Worm (Caenorhabditis elegans): Measurements from ENCODE around the gene adt-1.

The adt-1 gene

DNA sequence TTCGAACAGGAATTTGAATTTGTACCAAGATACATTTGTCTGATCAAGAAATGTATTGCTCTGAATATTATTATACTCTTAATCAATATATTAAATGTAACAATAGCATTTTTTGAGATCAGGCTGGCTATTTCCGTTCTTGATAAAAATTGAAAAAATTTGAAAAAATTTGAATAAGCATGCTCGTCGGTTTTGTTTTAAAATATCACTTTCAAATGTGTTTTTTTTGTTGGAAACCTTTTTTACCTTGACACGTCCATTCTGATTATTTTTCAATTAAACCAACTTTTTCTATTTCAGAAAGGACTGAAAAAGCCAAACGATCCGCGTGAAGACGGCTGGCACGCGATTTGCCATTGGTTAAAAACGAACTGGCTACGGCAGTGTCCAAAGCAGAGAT, at the start of gene adt-1:
Gene adt-1, plus strand, starts transcription at position 301 of the 400 bp plus-strand sequence.
- TF ChIP-seq W03F9.2 (tag; optimal IDR thresholded peaks at IDR 0.05), result no peak
- TF ChIP-seq him-1 (tag; optimal IDR thresholded peaks at IDR 0.05), result no peak
- no peak for TF ChIP-seq dao-5 (tag; optimal IDR thresholded peaks at IDR 0.05)

DNA sequence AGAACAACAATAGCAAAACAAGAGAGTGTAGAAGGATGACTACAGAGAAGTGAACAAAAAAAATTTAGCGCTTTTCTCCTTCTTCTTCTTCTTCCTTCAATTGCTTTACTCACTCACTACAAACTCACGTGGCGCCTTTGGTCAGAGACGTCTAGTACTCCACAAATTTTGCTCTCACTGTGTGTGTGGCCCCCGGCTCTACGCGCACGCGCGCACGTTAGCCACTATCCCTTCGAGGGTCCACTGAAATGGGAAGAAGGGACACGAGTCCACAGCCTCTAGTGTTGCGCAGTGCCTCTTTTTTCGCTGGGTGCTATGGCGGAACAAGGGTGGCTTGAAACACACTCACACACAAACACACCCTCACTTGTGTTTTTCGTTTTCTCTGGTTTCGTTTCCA, 49.4 kb upstream of the adt-1 start:
- TF ChIP-seq dao-5 (tag; optimal IDR thresholded peaks at IDR 0.05) (no peak), him-1 (tag; optimal IDR thresholded peaks at IDR 0.05) (peak; percentile 71)

DNA sequence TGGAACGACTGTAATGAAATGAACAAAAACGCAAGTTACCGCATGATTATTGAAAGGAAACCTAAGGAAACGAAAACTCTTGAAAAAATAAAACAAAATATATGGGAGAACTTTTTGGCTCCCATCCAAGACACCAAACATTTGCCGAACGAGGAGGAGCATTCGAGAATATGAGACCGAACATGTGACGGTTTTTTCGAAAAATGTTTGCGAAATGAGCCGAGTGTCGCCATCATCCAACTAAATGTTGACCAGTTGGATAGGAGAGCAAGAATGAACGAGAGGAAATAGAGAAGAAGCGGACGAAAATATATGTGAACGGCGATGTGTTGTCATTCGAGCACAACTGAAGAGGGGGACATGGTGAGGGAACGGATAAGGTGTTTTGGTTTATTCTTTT, 48.6 kb upstream of the adt-1 start:
- TF ChIP-seq dao-5 (tag; optimal IDR thresholded peaks at IDR 0.05), result no peak
- no peak for TF ChIP-seq him-1 (tag; optimal IDR thresholded peaks at IDR 0.05)
- no peak for TF ChIP-seq W03F9.2 (tag; optimal IDR thresholded peaks at IDR 0.05)

DNA sequence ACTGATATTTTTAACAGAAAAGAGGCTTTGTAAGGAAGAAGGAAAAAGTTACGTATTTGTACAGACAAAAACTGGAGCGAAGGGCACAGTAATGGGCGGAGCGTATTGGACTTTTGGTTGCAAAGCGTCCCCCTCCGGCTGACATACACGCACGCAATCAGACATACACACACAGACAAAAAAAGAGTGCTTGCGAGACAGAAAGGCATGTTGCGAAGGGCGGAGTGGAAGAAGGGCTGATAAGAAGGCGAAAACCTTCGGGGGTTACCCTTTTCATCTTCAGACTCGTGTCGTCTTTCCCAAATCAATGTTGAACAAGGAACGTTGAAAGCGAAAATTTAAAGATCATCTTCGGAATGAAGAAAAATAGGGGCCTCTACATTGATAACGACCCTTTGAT, 48.1 kb upstream of the adt-1 start:
- TF ChIP-seq W03F9.2 (tag; optimal IDR thresholded peaks at IDR 0.05), result peak; percentile 22
- no peak for TF ChIP-seq dao-5 (tag; optimal IDR thresholded peaks at IDR 0.05)

DNA sequence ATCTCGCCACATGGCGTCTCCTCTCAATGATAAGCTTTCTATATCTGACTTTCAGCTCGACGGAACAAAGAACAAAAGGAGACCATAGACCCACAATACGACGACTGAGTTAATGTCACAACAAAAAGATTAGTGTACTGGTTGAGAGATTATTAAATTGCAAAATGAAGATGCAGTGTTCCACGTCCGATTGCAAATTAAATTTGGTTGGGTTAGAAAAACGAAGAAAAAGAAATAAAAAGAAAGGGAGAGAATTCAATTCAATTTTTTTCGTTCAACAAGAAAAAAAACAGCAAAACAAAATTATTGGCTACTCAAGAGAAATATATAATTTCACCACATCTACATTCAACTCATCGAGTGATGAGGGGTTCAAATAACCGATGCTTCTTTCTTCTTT, 47.2 kb upstream of the adt-1 start:
- TF ChIP-seq dao-5 (tag; optimal IDR thresholded peaks at IDR 0.05) (no peak), W03F9.2 (tag; optimal IDR thresholded peaks at IDR 0.05) (no peak), him-1 (tag; optimal IDR thresholded peaks at IDR 0.05) (no peak)

DNA sequence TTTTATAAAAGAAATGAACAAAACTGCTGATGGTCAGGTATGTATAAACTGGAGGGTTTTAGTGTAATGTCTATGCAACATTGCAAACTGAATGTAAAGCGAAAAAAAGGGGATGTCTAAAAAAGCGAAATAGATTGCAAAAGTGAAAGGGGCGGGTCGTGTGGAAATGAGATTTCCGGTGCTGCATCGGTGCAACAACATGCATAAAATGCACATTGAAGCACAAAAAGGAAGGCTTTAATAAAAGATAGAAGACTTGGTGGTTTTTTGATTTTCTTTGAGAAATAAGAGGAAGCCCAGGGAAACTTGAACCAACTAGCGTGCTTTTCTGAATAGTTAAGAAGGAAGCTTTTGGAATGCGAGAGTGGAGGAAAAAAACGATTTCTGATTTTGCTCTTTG, 46.0 kb upstream of the adt-1 start:
- TF ChIP-seq him-1 (tag; optimal IDR thresholded peaks at IDR 0.05), result no peak
- TF ChIP-seq dao-5 (tag; optimal IDR thresholded peaks at IDR 0.05), result no peak
- TF ChIP-seq W03F9.2 (tag; optimal IDR thresholded peaks at IDR 0.05), result no peak

DNA sequence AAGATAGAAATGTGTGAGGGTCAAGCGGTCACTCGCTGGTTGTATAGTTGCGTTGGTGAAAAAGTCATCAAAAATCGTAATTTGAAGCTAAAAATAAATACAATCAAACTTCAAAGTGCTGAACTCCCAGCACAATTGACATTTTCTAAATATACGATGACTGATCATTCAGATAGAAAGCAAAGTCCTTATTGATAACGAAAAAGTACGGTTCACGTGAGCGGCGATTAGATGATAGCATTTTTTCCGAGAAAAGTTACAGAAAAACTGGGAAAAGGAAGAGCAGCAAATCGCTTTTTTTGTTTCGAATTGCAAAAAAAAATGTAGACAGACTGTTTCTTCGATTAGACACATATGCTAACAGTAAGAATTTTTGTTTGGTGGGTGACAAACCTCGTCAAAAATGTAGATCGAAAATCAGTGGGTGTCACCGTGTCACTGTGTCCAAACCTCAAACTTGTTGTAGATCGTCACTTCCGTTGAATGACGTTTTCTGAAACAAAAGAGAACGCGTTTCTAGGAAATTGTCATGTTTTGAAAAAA, 44.7 kb upstream of the adt-1 start, which contains the start of gene ivns-1:
Gene ivns-1, minus strand, starts transcription at position 493 of the 543 bp plus-strand sequence.
- no peak for TF ChIP-seq him-1 (tag; optimal IDR thresholded peaks at IDR 0.05)
- TF ChIP-seq W03F9.2 (tag; optimal IDR thresholded peaks at IDR 0.05), result no peak
- no peak for TF ChIP-seq dao-5 (tag; optimal IDR thresholded peaks at IDR 0.05)

DNA sequence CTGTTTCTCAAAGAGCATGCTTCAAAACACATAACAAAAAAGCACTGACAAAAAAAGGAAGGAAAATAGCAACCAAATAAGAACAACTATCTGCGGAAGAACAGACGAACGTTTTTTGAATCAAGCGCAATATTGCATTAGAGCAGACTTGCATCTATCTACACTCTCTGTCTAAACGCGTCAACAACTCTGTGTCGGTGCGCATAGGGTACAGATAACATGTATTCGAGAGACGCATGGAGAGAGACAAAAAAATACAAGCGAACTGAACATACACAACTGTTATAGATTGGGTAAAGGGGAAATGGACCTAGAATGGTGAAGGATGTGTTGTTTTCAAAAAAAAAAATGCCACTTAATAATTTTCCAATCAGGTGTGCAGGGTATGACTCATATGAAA, 43.6 kb upstream of the adt-1 start:
- TF ChIP-seq dao-5 (tag; optimal IDR thresholded peaks at IDR 0.05) (no peak), W03F9.2 (tag; optimal IDR thresholded peaks at IDR 0.05) (peak; percentile 50), him-1 (tag; optimal IDR thresholded peaks at IDR 0.05) (no peak)

DNA sequence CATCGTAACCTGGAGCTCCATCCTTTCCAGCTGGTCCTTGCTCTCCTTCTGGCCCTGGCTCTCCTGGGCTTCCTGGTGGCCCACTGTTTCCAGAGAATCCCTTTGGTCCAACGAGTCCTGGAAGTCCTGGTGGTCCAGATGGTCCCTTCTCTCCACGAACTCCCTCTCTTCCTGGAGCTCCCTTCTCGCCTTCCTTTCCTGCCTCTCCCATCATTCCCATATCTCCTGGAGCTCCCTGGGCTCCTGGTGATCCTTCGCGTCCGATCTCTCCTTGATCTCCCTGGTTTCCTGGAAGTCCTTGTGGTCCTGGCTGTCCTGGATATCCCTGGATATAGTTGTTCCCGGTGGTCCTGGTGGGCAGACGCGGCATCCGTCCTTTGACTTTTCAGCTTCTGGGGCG, 42.4 kb upstream of the adt-1 start:
- TF ChIP-seq dao-5 (tag; optimal IDR thresholded peaks at IDR 0.05), result no peak
- TF ChIP-seq him-1 (tag; optimal IDR thresholded peaks at IDR 0.05), result no peak
- TF ChIP-seq W03F9.2 (tag; optimal IDR thresholded peaks at IDR 0.05), result no peak

DNA sequence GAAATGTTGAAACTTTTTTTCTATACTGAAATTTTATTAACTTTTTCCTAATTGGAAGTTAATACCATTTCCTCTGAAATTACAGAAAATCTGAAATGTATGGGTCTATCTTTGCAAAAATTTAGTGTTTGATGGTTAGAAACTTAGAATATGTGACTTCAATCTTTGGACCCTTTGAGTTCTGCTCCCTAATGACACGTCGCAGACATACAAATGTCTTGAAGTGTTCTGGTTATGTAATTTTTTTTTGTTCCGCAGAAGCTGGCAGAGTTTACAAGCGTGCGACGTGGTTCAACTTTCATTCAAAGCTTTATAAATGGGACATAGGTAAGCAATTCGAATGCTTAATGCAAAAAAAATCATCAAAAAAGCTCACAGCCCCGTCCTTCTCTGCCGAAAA, 40.7 kb upstream of the adt-1 start:
- TF ChIP-seq dao-5 (tag; optimal IDR thresholded peaks at IDR 0.05) (no peak), him-1 (tag; optimal IDR thresholded peaks at IDR 0.05) (no peak), W03F9.2 (tag; optimal IDR thresholded peaks at IDR 0.05) (no peak)

DNA sequence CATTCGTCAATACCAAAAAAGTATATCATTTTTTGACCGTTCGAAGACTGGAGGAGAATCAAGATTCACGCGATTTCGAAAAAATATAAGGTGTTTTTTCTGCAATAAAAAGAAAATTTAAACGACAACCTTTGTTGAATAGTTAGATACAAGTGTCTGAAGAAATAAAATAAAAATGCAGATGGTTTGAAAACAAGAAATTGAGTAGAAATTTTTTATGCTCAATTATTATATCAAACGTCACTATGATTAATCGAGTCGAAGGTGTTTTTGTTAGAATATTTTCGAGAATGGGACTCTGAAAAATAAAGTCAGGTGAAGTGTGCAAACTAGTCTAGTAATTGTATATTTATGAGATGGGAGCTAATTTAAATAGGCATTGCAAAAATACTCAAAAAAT, 38.2 kb upstream of the adt-1 start, which contains the start of gene R09A8.5:
Gene R09A8.5, minus strand, starts transcription at position 101 of the 400 bp plus-strand sequence.
- TF ChIP-seq him-1 (tag; optimal IDR thresholded peaks at IDR 0.05) (no peak), W03F9.2 (tag; optimal IDR thresholded peaks at IDR 0.05) (no peak), dao-5 (tag; optimal IDR thresholded peaks at IDR 0.05) (no peak)

DNA sequence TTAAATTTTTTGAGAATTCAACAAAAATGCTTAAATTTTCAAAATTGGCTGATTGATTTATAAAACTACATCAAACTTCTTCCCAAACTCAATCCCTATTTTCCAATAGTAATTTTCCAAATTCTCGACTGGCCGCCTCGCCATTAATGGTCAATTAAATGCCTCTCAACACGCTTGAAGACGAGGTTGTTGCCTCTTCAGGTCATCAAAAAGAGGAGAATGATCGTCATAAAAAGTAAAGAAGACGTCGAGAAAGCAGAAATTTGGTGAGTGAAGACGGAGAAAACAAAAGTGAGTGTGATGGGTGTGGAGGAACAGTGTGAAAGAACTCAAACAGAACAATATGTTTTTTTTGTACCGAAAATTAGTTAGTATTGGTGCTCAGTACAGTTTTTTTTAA, 37.7 kb upstream of the adt-1 start:
- TF ChIP-seq him-1 (tag; optimal IDR thresholded peaks at IDR 0.05), result no peak
- no peak for TF ChIP-seq W03F9.2 (tag; optimal IDR thresholded peaks at IDR 0.05)
- TF ChIP-seq dao-5 (tag; optimal IDR thresholded peaks at IDR 0.05), result no peak

DNA sequence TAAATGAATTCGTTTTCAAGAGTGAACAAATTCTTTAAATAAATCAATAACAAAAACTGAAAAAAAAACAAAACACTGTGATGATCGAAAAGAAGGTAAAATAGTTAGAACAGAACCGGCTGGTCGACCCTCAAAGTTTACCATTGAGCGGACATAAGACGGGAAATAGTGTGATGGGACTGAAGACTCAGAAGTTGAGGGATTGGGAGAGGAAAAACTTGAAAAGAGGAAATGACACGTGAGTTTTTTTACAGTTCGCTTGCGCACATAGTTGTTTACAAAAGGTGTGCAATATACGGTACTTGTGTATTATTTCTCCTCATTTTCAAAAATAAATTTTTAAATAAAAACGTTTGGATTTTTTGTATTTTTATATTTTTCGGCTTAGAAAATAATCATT, 35.7 kb upstream of the adt-1 start:
- no peak for TF ChIP-seq W03F9.2 (tag; optimal IDR thresholded peaks at IDR 0.05)
- TF ChIP-seq dao-5 (tag; optimal IDR thresholded peaks at IDR 0.05), result no peak
- no peak for TF ChIP-seq him-1 (tag; optimal IDR thresholded peaks at IDR 0.05)

DNA sequence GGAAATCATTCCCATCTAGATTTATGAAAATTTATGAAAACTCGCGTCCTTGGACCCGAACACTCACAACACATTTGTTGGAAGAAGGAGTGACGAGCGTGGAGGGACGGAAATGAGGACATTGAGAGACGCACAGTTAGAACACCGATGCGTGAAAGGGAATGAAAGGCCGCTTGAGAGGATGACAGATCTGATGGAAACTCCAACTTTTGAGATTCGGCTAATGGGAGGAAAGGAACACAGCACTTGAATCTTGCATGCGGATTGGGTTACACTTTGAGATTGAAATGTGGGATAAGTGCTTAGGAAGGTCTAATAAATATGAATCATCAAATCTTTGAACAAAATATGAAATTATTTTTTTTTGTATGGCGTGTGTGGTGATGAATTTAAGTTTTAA, 32.8 kb upstream of the adt-1 start:
- TF ChIP-seq W03F9.2 (tag; optimal IDR thresholded peaks at IDR 0.05) (no peak), dao-5 (tag; optimal IDR thresholded peaks at IDR 0.05) (no peak), him-1 (tag; optimal IDR thresholded peaks at IDR 0.05) (no peak)

DNA sequence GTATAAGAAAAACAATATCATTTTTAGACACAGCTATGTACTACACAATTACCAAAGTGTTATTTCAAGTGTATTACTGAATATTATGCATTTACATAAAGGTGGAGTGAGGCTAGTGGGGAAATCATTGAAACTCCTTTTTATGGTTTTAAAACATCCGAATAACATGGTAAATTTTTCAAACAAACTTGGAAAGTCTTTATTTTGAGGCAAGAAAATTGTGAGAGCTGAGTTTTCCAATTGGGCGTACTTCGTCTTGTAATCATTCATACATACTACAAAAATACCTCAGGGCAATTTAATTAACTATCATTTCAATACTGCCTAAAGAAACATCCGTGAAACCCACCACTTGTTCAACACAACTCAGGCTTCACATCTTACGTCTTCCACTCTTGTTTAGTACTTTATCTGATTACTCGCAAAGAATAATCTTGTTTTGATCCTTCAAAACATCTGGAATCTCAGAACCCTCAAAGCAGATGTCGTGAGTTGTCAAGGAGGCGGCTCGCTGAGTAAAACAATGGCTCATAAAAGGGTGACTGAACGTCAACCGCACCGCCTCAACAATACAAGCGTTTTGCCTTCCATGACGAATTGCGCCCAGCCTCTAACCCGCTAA, 32.0 kb upstream of the adt-1 start, which contains the start of gene zmp-5:
Gene zmp-5, plus strand, starts transcription at position 572 of the 622 bp plus-strand sequence.
- TF ChIP-seq dao-5 (tag; optimal IDR thresholded peaks at IDR 0.05), result no peak
- no peak for TF ChIP-seq him-1 (tag; optimal IDR thresholded peaks at IDR 0.05)
- no peak for TF ChIP-seq W03F9.2 (tag; optimal IDR thresholded peaks at IDR 0.05)
